Fruit fly (Drosophila melanogaster): ENCODE results near the gene CG13305.

The CG13305 gene

dm6 chr3L:8667809-8668593 lies 21.4 kb upstream of the CG13305 start (continued):
- TF ChIP-seq Xrp1 (GFP tag; IDR thresholded peaks at IDR 0.05) (peak; percentile 75), CG7745 (tag; optimal IDR thresholded peaks at IDR 0.05) (no peak), Dek (tag; optimal IDR thresholded peaks at IDR 0.05) (no peak), CG18619 (GFP tag; optimal IDR thresholded peaks at IDR 0.05) (no peak), Sox100B (GFP tag; optimal IDR thresholded peaks at IDR 0.05) (peak; percentile 43), Antp (GFP tag; optimal IDR thresholded peaks at IDR 0.05) (no peak), CG12942 (GFP tag; optimal IDR thresholded peaks at IDR 0.05) (no peak), hth (optimal IDR thresholded peaks at IDR 0.05) (no peak), Spps (tag; optimal IDR thresholded peaks at IDR 0.05) (peak; percentile 3), Bteb2 (GFP tag; optimal IDR thresholded peaks at IDR 0.05) (no peak), CG15696 (tag; optimal IDR thresholded peaks at IDR 0.05) (peak; percentile 38), ATbp (GFP tag; optimal IDR thresholded peaks at IDR 0.05) (peak; percentile 22), dan (GFP tag; IDR thresholded peaks at IDR 0.05) (no peak), CG17829 (tag; optimal IDR thresholded peaks at IDR 0.05) (peak; percentile 71), otp (GFP tag; IDR thresholded peaks at IDR 0.05) (no peak), zfh2 (GFP tag; optimal IDR thresholded peaks at IDR 0.05) (no peak), CG34376 (GFP tag; optimal IDR thresholded peaks at IDR 0.05) (no peak), chinmo (GFP tag; IDR thresholded peaks at IDR 0.05; ENCODE audit: partially characterized antibody) (0 out of 4 replicates have a peak, but pooled peaks have one; percentile 24), CG2712 (tag; optimal IDR thresholded peaks at IDR 0.05) (peak; percentile 80), cwo (GFP tag; optimal IDR thresholded peaks at IDR 0.05) (no peak), CG11723 (GFP tag; optimal IDR thresholded peaks at IDR 0.05) (peak; percentile 11), trh (GFP tag; optimal IDR thresholded peaks at IDR 0.05) (no peak), CG4404 (GFP tag; IDR thresholded peaks at IDR 0.05) (0 out of 2 replicates have a peak, but pooled peaks have one; percentile 12), Six4 (GFP tag; optimal IDR thresholded peaks at IDR 0.05) (no peak), nmo (GFP tag; optimal IDR thresholded peaks at IDR 0.05) (peak; percentile 52), CG9437 (GFP tag; optimal IDR thresholded peaks at IDR 0.05) (no peak), CG11695 (GFP tag; IDR thresholded peaks at IDR 0.05) (peak; percentile 47; the same call in 1 of the 3 replicates), pnt (GFP tag; optimal IDR thresholded peaks at IDR 0.05) (no peak), CG11398 (GFP tag; optimal IDR thresholded peaks at IDR 0.05) (no peak), tll (GFP tag; optimal IDR thresholded peaks at IDR 0.05) (no peak), Hr3 (GFP tag; optimal IDR thresholded peaks at IDR 0.05) (no peak), Nf-YB (GFP tag; optimal IDR thresholded peaks at IDR 0.05) (no peak), zf30C (GFP tag; optimal IDR thresholded peaks at IDR 0.05) (peak; percentile 12), bcd (GFP tag; optimal IDR thresholded peaks at IDR 0.05) (peak; percentile 16), ash1 (GFP tag; optimal IDR thresholded peaks at IDR 0.05) (no peak), bigmax (GFP tag; optimal IDR thresholded peaks at IDR 0.05) (no peak), Drgx (GFP tag; IDR thresholded peaks at IDR 0.05) (peak; percentile 72), CG10321 (GFP tag; IDR thresholded peaks at IDR 0.05) (no peak), p53 (GFP tag; optimal IDR thresholded peaks at IDR 0.05) (no peak), chif (GFP tag; optimal IDR thresholded peaks at IDR 0.05) (no peak), bsh (GFP tag; optimal IDR thresholded peaks at IDR 0.05) (peak; percentile 62 to 69), chn (GFP tag; optimal IDR thresholded peaks at IDR 0.05) (no peak), phol (tag; optimal IDR thresholded peaks at IDR 0.05) (peak; percentile 61), C15 (GFP tag; IDR thresholded peaks at IDR 0.05) (no peak), CG7271 (tag; optimal IDR thresholded peaks at IDR 0.05) (no peak), CG10979 (tag; optimal IDR thresholded peaks at IDR 0.05) (peak; percentile 72), unc-4 (GFP tag; IDR thresholded peaks at IDR 0.05; ENCODE audit: partially characterized antibody) (no peak), hkb (optimal IDR thresholded peaks at IDR 0.05) (no peak), hkb (GFP tag; IDR thresholded peaks at IDR 0.05) (peak; percentile 53)
